Fruit fly (Drosophila melanogaster) ovary, adult (tissue): ENCODE measurements around the gene CG5103.

Experiments
- CG17801 ChIP-seq: fragments of 200-800 bp; optimal IDR thresholded peaks from 2 replicates; lab custom pipeline; 2019; ENCODE audit warnings: missing biosample characterization, mild to moderate bottlenecking, missing genetic modification characterization, moderate library complexity; ENCODE audit not compliant: partially characterized antibody

CG5103 gene

DNA sequence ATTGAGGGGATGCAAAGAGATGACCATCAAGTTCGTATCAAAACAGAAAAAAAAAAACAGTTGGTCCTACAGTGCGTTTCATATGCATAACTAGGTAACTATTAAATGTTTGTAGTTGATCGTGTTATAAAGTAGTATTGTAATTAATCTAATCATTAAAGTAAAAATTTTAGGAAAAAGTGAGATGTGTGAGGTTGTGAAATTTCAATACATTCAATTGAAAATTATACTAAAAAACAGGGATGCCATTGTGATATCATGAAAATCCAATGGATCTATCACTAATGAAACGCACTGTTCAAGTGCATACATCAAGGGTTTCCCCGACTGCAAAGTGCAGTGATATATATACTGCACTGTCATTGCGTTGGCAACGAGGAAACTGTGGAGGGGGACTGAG lies 23.2 kb downstream of the CG5103 start:
- TF ChIP-seq CG17801 (GFP tag; lab: Kevin White, UChicago), result no peak

DNA sequence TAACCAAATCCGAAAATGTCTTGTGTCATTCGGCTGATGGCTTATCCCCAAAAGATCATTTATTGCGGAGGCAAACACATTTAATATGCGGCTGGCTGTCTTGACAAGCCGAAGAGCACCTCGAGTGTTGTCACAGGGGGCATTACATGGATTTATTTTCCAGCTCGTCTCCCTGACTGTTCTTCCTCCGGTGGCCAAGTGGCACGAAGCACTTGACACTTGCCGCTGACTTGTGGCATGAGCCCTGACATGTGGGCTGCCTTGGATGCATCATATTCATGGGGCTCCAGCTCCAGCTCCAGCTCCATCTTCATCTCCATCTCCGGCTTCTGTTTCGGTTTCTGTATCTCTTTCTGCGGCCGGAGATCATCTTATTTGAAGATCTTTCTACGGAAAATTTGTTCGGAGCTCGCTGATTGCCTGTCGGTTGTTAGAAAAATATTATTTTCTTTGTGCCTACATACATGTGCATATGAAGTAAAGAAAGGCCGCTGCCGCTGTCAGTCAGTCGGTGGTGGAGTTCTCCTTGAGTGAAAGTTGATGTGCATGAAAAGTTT lies 25.9 kb downstream of the CG5103 start:
- TF ChIP-seq CG17801 (GFP tag; lab: Kevin White, UChicago), result no peak

DNA sequence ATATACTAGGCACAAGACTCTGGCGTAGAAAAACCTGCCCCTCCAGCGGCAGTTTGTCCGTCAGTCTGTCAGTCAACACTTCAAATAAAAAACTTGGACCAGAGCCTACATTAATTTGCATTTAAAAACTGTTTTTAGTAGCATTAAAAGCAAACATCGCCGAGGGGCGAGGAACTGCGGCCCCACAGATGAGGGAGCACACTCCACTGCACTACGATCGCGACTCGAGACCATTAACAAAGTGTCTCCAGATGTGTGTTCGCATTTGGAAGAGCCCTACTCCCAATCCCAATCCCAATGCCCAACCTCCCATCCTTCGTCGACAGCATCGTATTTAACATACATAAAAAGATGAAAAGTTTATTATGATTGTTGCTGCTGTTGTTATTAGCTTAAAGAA lies 27.6 kb downstream of the CG5103 start:
- no peak for TF ChIP-seq CG17801 (GFP tag; lab: Kevin White, UChicago)

DNA sequence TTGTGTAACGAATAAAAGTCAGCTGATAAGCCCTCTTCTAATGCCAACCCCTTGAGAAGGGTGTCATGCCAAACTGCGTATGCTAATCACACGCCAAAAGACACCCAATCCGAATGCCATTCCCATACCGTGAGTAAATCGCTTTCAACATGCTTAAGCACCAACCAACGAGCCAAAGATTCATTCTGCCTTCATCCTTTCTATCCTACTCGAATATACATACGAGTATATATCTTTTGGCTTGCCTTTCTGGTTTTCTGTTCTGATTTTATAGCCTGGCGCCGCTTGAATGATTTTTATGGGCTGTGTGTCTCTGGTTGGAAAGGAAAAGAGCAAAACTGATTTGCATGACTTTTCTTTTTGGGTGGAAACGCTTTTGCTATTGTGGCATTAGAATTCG lies 28.5 kb downstream of the CG5103 start:
- no peak for TF ChIP-seq CG17801 (GFP tag; lab: Kevin White, UChicago)

DNA sequence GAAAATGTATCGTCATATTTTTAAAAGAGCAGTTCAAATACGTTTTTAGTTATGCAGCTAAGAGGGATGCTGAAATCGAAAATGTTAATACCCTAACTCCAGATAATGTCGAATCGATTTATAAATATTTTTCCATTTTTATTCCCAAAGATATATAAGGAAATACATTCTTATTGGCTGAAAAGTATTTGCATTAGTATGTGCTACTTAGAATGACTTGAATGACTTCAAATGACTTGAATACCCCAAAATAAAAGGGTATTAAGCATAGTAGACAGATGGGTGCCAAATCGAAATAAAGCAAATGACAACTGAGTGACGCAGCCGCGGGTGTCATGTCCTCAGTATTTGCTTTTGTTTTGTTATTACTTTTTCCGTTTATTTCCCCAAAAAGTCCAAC lies 35.3 kb downstream of the CG5103 start:
- no peak for TF ChIP-seq CG17801 (GFP tag; lab: Kevin White, UChicago)

DNA sequence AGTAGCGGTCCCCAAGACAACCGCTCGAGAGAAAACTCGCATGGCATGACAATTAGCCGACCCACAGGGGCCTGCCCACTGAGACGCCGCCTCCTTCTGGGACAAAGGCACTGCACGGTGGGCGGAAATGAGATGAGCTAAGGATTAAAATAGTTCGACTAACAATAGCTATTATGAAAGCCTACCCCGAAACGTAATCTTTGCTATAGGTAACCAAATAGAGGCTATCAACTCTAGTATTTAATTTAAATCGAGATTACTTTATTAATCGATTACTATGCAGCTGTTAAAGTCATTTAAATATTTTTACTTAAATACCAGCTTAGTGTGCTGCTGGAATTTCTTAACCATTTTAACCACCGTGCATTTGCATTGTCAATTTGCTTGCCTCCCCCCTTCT lies 37.1 kb downstream of the CG5103 start:
- no peak for TF ChIP-seq CG17801 (GFP tag; lab: Kevin White, UChicago)

DNA sequence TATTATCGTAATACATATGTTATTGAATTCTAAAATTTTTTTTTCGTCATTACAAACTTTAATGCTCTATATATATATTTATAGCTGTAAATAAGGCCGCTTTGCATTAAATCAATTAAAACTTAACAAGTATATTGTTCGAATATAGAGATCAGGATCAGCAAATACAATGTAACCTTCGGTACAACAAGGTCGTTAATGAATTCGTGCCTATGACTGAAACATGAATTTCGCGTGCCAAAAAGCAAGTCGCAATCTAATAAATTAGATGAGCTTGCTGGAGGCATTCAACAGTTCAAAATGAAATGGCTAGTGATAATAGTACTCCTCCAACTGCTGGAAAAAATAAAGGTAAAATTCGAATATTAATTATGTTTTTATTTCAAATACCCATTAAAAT lies 42.3 kb downstream of the CG5103 start, which contains the start of gene CheA75a:
CheA75a (plus strand) TSS at position 301 of the 400 bp plus-strand sequence.
- no peak for TF ChIP-seq CG17801 (GFP tag; lab: Kevin White, UChicago)

DNA sequence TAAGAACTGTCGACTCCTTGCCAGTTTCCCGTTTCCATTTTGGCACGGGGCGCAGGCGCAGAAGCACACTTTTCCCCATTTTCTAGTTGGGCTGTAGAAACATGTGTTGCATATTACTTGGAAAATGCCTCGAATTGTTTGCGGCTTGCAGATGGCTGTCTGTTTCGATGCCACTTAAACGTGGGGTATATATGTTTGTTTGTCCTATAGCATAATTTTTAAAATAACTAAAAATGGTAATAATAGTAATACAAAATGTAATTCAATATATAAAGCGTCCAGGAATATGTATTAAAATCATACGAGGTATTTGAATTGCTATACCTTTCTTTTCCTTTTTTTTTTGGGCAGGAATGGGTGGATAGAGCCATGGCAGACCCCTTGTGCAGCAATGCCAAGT lies 43.4 kb downstream of the CG5103 start:
- TF ChIP-seq CG17801 (GFP tag; lab: Kevin White, UChicago), result no peak

DNA sequence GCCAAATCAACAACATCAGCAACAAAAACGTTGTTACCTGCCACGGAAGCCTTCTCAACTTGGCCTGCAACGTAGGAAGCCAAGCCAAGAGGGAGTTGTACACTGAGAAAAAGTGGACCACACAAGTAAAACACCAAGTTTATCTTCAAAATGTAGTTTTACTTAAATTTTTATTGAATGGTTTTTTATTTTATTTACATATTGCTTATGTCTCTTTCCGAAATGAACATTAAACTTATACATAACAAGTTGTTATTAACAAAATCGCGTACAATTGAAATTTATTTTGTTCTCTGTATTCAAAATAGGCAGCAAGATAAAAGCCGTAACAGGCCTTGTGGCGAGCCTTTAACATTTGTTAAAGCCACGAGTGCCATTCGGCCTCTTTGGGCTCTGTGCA lies 45.2 kb downstream of the CG5103 start:
- TF ChIP-seq CG17801 (GFP tag; lab: Kevin White, UChicago), result no peak

DNA sequence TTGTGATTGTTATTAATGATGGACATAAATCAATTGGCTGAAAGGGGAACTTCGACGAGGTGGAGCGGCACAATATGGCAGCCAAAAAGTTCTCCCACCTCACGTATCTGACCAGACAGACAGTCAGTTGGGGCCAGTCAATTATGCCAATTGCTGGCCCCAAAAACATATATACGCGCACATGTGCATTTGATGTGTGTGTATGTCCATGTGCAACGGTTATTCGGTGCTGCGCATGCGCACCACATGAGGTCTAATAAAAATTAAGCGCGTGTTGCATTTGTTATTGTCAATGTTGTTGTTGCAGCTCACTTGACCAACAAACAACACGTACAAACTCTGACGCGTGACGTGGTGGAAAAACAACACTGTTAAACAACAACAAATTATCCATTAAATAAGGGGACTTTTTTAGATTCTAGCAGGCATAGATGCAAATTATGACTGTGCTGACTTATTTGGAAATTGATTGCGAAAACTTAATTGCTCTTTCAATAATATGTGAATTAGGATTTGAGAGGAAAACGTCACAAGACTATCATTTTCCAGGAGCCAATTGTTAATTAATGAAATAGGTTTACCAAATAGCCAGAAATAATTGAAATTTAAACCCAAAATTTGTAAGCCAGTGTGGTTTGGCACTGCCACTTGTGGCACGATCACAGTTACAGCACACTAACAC lies 45.8 kb downstream of the CG5103 start:
- no peak for TF ChIP-seq CG17801 (GFP tag; lab: Kevin White, UChicago)

DNA sequence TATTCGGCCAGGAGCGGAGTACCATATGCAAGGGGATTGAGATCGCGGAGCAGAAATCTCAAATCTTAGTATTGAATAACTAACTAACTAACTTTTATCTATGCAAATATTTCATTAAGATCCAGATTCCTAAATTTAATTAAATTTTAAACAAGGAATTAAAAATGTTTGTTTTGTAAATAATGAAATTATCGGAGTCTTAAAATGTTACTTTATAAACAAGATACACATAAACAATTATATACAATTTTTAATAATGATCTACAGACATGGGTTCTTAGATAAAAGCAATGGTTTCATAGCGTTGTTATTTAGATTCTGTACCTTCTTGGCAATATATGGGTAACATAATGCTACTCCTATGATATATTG lies 48.4 kb downstream of the CG5103 start:
- TF ChIP-seq CG17801 (GFP tag; lab: Kevin White, UChicago), result no peak

DNA sequence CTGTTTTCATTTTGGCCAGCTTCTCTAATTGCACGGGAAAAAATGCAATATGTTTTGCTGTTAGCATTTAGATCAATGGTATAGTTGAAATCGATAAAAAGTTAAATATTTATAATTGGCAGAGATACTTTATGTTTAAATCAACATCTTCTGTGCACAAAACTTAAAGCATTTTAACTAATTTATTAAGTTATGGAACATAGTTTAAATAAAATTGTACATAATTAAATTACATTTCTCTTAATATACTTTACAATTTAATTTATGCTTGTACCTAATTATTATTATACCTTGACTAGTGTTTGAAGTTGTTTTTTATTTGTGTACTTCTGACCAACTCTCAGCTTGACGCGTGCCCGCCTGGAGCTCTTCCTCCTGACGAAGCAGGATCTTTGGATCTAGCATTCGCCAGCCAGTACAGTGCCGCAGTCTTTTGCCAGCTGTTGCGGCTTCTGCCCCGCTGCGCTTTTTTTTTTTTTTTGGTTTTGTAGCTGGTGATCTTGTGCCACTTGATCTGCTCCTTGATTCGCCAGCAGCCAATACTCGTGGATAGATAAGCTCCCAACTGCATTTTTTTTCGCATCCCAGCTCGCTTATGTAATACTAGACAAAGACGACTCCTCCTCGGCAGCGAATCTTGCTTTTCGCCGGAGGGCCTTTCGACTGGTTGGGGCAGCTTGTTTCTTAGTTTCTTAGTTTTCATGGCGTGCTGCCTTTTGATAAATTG lies 48.9 kb downstream of the CG5103 start:
- no peak for TF ChIP-seq CG17801 (GFP tag; lab: Kevin White, UChicago)

DNA sequence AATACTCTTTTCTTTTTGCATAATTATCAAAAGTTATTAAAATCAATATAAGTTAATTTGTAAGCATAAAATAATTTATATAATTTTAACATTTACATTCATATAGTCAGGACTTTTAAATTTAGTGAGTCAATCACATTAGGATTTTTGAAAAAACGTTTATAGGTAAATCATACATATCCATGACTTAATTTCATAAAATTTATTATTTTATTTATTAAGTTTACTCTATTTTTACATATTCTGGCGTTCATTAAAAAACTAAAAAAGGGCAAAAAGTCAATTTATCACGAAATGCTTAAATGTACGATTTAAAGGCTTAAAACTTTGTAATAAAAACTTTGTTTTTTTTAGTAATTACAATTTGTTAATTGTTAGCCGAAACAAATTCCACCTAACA lies 49.9 kb downstream of the CG5103 start:
- TF ChIP-seq CG17801 (GFP tag; lab: Kevin White, UChicago), result no peak

DNA sequence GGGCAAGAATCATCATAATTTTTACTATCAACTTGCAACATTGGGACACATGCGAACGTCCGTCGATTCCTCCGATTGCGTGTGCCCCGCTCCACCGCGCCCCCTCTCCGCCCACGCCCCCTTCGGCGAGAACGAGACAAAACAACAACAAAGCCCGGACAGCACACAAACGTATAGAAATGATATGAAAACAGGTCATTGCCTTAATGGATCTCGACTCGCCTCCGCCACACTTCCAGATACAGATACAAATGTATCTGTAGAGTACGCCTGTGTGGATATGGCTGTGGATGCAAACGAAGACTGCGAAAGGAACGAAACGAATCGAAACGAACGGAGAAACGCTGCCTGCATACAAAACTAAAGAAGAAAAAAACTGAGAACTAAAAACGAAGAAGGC lies 50.4 kb downstream of the CG5103 start:
- TF ChIP-seq CG17801 (GFP tag; lab: Kevin White, UChicago), result no peak

DNA sequence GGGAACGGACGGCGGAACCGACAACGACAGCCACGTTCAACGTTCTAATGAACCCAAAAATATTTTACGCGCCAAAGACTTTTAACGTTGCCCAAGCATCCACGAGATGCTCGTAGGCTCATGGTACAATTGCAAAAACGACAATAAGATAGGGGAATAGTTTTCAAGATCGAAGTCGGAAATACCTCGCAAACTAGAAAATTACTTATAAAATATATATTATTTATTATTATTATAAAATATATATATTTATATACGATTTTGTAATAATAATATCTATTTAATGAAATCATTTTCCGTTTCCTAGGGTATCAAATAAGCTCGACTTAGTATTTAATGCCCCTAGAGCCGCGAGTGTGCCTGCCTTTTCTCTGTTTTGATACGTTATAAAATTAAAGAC lies 50.9 kb downstream of the CG5103 start:
- no peak for TF ChIP-seq CG17801 (GFP tag; lab: Kevin White, UChicago)
